Fruit fly (Drosophila melanogaster) whole organism, prepupa: ENCODE results near the gene CG13991.

Experiments
- Blimp-1 ChIP-seq: fragments of 200-800 bp; sonication (Bioruptor generic); optimal IDR thresholded peaks from 3 replicates; lab custom pipeline; 2017; ENCODE audit warnings: missing biosample characterization, missing genetic modification characterization, mild to moderate bottlenecking, moderate library complexity, missing genetic modification reagents
- CG10669 ChIP-seq: fragments of 200-800 bp; sonication (Bioruptor generic); optimal IDR thresholded peaks from 3 replicates; lab custom pipeline; 2018; ENCODE audit warnings: missing biosample characterization, mild to moderate bottlenecking, missing genetic modification characterization, moderate library complexity
- CG11762 ChIP-seq: fragments of 200-800 bp; sonication (Bioruptor generic); optimal IDR thresholded peaks from 3 replicates; lab custom pipeline; 2016; ENCODE audit warnings: missing biosample characterization, missing genetic modification characterization; ENCODE audit not compliant: insufficient read depth
- CG15336 ChIP-seq: fragments of 200-800 bp; sonication (Bioruptor generic); IDR thresholded peaks from 2 replicates; pipeline ENCODE4 v1.3.6; 2022; ENCODE audit warnings: missing biosample characterization, missing genetic modification characterization
- CG1621 ChIP-seq: fragments of 200-800 bp; sonication (Bioruptor generic); optimal IDR thresholded peaks from 3 replicates; lab custom pipeline; 2018; ENCODE audit warnings: missing biosample characterization, mild to moderate bottlenecking, missing genetic modification characterization
- CG3032 ChIP-seq: fragments of 200-800 bp; optimal IDR thresholded peaks from 2 replicates; lab custom pipeline; 2019; ENCODE audit warnings: missing biosample characterization, mild to moderate bottlenecking, missing genetic modification characterization, moderate library complexity
- CG31627 ChIP-seq: fragments of 200-800 bp; sonication (Bioruptor generic); optimal IDR thresholded peaks from 3 replicates; lab custom pipeline; 2016; ENCODE audit warnings: missing biosample characterization, missing genetic modification characterization
- CG32006 ChIP-seq: fragments of 200-800 bp; sonication (Bioruptor generic); optimal IDR thresholded peaks from 3 replicates; lab custom pipeline; 2017; ENCODE audit warnings: missing biosample characterization, mild to moderate bottlenecking, missing genetic modification characterization
- CG34406 ChIP-seq: fragments of 200-800 bp; sonication (Bioruptor generic); optimal IDR thresholded peaks from 3 replicates; lab custom pipeline; 2016; ENCODE audit warnings: missing biosample characterization, missing genetic modification characterization
- CG3919 ChIP-seq: fragments of 200-800 bp; sonication (Bioruptor generic); optimal IDR thresholded peaks from 3 replicates; lab custom pipeline; 2016; ENCODE audit warnings: missing biosample characterization, missing genetic modification characterization
- CG6163 ChIP-seq: fragments of 200-800 bp; sonication (Bioruptor generic); IDR thresholded peaks from 3 replicates; pipeline ENCODE4 v1.3.6; 2022; ENCODE audit warnings: missing biosample characterization, missing genetic modification characterization
- CG6276 ChIP-seq: fragments of 200-800 bp; sonication (Bioruptor generic); optimal IDR thresholded peaks from 2 replicates; lab custom pipeline; 2017; ENCODE audit warnings: missing biosample characterization, mild to moderate bottlenecking, missing genetic modification characterization
- CG6792 ChIP-seq: fragments of 200-800 bp; sonication (Bioruptor generic); optimal IDR thresholded peaks from 3 replicates; lab custom pipeline; 2016; ENCODE audit warnings: missing biosample characterization, missing genetic modification characterization
- CG7368 ChIP-seq: fragments of 200-800 bp; sonication (Bioruptor generic); optimal IDR thresholded peaks from 3 replicates; lab custom pipeline; 2016; ENCODE audit warnings: missing biosample characterization, missing genetic modification characterization
- CG8319 ChIP-seq: fragments of 200-800 bp; sonication (Bioruptor generic); optimal IDR thresholded peaks from 3 replicates; lab custom pipeline; 2016; ENCODE audit warnings: missing biosample characterization, missing genetic modification characterization
- CG8632 ChIP-seq: fragments of 200-800 bp; sonication (Bioruptor generic); optimal IDR thresholded peaks from 3 replicates; lab custom pipeline; 2016; ENCODE audit warnings: missing biosample characterization, missing genetic modification characterization
- Eip75B ChIP-seq: fragments of 200-800 bp; sonication (Bioruptor generic); optimal IDR thresholded peaks from 3 replicates; lab custom pipeline; 2016; ENCODE audit warnings: missing biosample characterization, missing genetic modification characterization
- Eip78C ChIP-seq: fragments of 200-800 bp; sonication (Bioruptor generic); peaks from one replicate; lab custom pipeline; 2016; ENCODE audit warnings: missing biosample characterization, missing genetic modification characterization
- Eip93F ChIP-seq: fragments of 200-800 bp; sonication (Bioruptor generic); optimal IDR thresholded peaks from 2 replicates; lab custom pipeline; 2016; ENCODE audit warnings: missing biosample characterization, mild to moderate bottlenecking, missing genetic modification characterization
- Gug ChIP-seq: fragments of 200-800 bp; sonication (Bioruptor generic); IDR thresholded peaks from 2 replicates; pipeline ENCODE4 v1.3.6; 2022; ENCODE audit warnings: missing biosample characterization, missing genetic modification characterization
- Hr38 ChIP-seq: sonication (Bioruptor generic); optimal IDR thresholded peaks from 2 replicates; lab custom pipeline; 2016; ENCODE audit warnings: missing biosample characterization, missing genetic modification characterization
- Lpt ChIP-seq: fragments of 200-800 bp; sonication (Bioruptor generic); optimal IDR thresholded peaks from 3 replicates; lab custom pipeline; 2016; ENCODE audit warnings: missing biosample characterization, missing genetic modification characterization
- Met ChIP-seq: fragments of 200-800 bp; sonication (Bioruptor generic); optimal IDR thresholded peaks from 3 replicates; lab custom pipeline; 2016; ENCODE audit warnings: missing biosample characterization, missing genetic modification characterization
- OdsH ChIP-seq: fragments of 200-800 bp; sonication (Bioruptor generic); optimal IDR thresholded peaks from 3 replicates; lab custom pipeline; 2016; ENCODE audit warnings: missing biosample characterization, missing genetic modification characterization
- Smox ChIP-seq: fragments of 200-800 bp; sonication (Bioruptor generic); optimal IDR thresholded peaks from 3 replicates; lab custom pipeline; 2016; ENCODE audit warnings: missing biosample characterization, missing genetic modification characterization
- Sox102F ChIP-seq: fragments of 200-800 bp; sonication (Bioruptor generic); optimal IDR thresholded peaks from 2 replicates; lab custom pipeline; 2016; ENCODE audit warnings: missing biosample characterization, mild to moderate bottlenecking, missing genetic modification characterization
- Sox14 ChIP-seq: fragments of 200-800 bp; sonication (Bioruptor generic); optimal IDR thresholded peaks from 3 replicates; lab custom pipeline; 2016; ENCODE audit warnings: missing biosample characterization, missing genetic modification characterization
- Sox15 ChIP-seq: fragments of 200-800 bp; sonication (Bioruptor generic); optimal IDR thresholded peaks from 3 replicates; lab custom pipeline; 2016; ENCODE audit warnings: missing biosample characterization, missing genetic modification characterization
- achi ChIP-seq: fragments of 200-800 bp; sonication (Bioruptor generic); optimal IDR thresholded peaks from 3 replicates; lab custom pipeline; 2016; ENCODE audit warnings: missing biosample characterization, missing genetic modification characterization
- acj6 ChIP-seq: fragments of 200-800 bp; sonication (Bioruptor generic); optimal IDR thresholded peaks from 3 replicates; lab custom pipeline; 2016; ENCODE audit warnings: missing biosample characterization, missing genetic modification characterization
- cyc ChIP-seq: fragments of 200-800 bp; sonication (Bioruptor generic); optimal IDR thresholded peaks from 3 replicates; lab custom pipeline; 2016; ENCODE audit warnings: missing biosample characterization, missing genetic modification characterization
- dsx ChIP-seq: fragments of 200-800 bp; optimal IDR thresholded peaks from 3 replicates; lab custom pipeline; 2019; ENCODE audit warnings: missing biosample characterization, mild to moderate bottlenecking, missing genetic modification characterization, moderate library complexity; ENCODE audit not compliant: poor library complexity, severe bottlenecking
- esn ChIP-seq: fragments of 200-800 bp; sonication (Bioruptor generic); optimal IDR thresholded peaks from 2 replicates; lab custom pipeline; 2016; ENCODE audit warnings: missing biosample characterization, mild to moderate bottlenecking, missing genetic modification characterization, moderate library complexity
- fd59A ChIP-seq: fragments of 200-800 bp; sonication (Bioruptor generic); optimal IDR thresholded peaks from 2 replicates; lab custom pipeline; 2017; ENCODE audit warnings: missing biosample characterization, mild to moderate bottlenecking, missing genetic modification characterization, missing genetic modification reagents
- fd85E ChIP-seq: fragments of 200-800 bp; sonication (Bioruptor generic); optimal IDR thresholded peaks from 3 replicates; lab custom pipeline; 2016; ENCODE audit warnings: missing biosample characterization, missing genetic modification characterization
- fkh ChIP-seq: fragments of 200-800 bp; sonication (Bioruptor generic); optimal IDR thresholded peaks from 3 replicates; lab custom pipeline; 2017; ENCODE audit warnings: missing biosample characterization, mild to moderate bottlenecking, missing genetic modification characterization, moderate library complexity
- net ChIP-seq: fragments of 200-800 bp; sonication (Bioruptor generic); optimal IDR thresholded peaks from 3 replicates; lab custom pipeline; 2016; ENCODE audit warnings: missing biosample characterization, missing genetic modification characterization
- pdm3 ChIP-seq: fragments of 200-800 bp; sonication (Bioruptor generic); optimal IDR thresholded peaks from 3 replicates; lab custom pipeline; 2016; ENCODE audit warnings: missing biosample characterization, missing genetic modification characterization
- salr ChIP-seq, 2 experiments: fragments of 200-800 bp; sonication (Bioruptor generic); optimal IDR thresholded peaks; 3 replicates each; lab custom pipeline; 2016 to 2018; ENCODE audit warnings: missing biosample characterization in 2 of 2, missing genetic modification characterization in 2 of 2, mild to moderate bottlenecking in 1 of 2
- spab ChIP-seq: fragments of 200-800 bp; sonication (Bioruptor generic); optimal IDR thresholded peaks from 2 replicates; lab custom pipeline; 2017; ENCODE audit warnings: missing biosample characterization, mild to moderate bottlenecking, missing genetic modification characterization, missing genetic modification reagents
- ss ChIP-seq, 2 experiments: fragments of 200-800 bp; sonication (Bioruptor generic); optimal IDR thresholded peaks; 2 replicates in 1 of 2; 3 replicates in 1 of 2; lab custom pipeline; 2017 to 2018; ENCODE audit warnings: mild to moderate bottlenecking in 2 of 2, missing biosample characterization in 2 of 2, missing genetic modification characterization in 2 of 2, moderate library complexity in 1 of 2
- svp ChIP-seq: fragments of 200-800 bp; sonication (Bioruptor generic); peaks from one replicate; lab custom pipeline; 2016; ENCODE audit warnings: missing biosample characterization, missing genetic modification characterization
- vri ChIP-seq: fragments of 200-800 bp; sonication (Bioruptor generic); optimal IDR thresholded peaks from 3 replicates; lab custom pipeline; 2016; ENCODE audit warnings: missing biosample characterization, mild to moderate bottlenecking, missing genetic modification characterization

Gene CG13991

DNA sequence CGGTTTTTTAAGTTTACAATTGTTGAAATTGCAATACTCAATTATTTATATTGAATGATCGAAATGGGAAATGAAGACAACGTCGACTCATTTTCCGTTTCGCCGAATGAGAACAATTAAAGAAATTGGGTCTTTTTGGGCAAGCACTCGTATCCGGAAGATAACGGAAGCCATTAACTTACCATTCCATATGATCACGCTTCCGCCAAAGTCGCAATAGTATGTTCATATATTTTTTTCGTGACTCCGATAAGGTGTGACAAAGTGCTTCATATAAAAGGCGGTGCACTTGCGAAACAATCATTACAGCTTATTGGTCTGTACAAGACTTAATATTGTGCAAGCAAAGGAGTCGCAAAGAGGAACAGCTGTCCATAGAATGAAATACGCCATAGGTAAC is 12.5 kb downstream of the CG13991 start, which contains the start of gene Muc26B:
TSS of gene Muc26B (plus strand) at position 301 of the 400 bp plus-strand sequence.
- no peak for TF ChIP-seq dsx (GFP tag; lab: Kevin White, UChicago)
- no peak for TF ChIP-seq CG31627 (GFP tag; lab: Kevin White, UChicago)
- TF ChIP-seq Sox102F, result no peak
- TF ChIP-seq CG3032 (tag; lab: Kevin White, UChicago), result no peak
- no peak for TF ChIP-seq esn (GFP tag; lab: Kevin White, UChicago)
- TF ChIP-seq CG1621, result no peak
- TF ChIP-seq cyc (GFP tag; lab: Kevin White, UChicago), result no peak
- no peak for TF ChIP-seq svp
- no peak for TF ChIP-seq Gug (GFP tag; lab: Robert Waterston, UW)
- no peak for TF ChIP-seq CG10669 (GFP tag; lab: Kevin White, UChicago)
- TF ChIP-seq fkh (GFP tag; lab: Kevin White, UChicago), result no peak
- no peak for TF ChIP-seq salr (GFP tag; optimal IDR thresholded peaks at IDR 0.05; lab: Kevin White, UChicago)
- TF ChIP-seq spab (GFP tag; lab: Kevin White, UChicago), result no peak
- TF ChIP-seq CG6276 (GFP tag; lab: Kevin White, UChicago), result no peak

DNA sequence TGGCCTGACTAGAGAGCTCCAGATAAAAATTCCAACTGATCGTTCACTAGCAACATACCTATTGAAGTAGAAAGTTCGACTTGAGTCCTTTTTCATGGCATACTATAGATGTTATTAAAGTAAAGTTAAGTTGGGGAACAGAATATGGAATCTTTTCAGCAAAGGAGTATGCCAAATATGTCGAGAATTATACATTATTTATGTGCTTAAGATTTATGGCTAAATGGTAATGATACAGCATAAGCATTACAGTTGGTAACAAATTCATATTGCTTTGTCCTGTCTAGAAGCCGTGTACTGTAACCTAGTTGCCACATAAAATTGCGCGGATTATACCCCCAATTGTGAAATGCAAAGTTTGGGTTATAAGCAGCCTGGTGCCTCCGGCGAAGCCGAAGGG is 15.9 kb downstream of the CG13991 start, which contains the start of gene CG31639:
TSS of gene CG31639 (minus strand) at position 101 of the 400 bp plus-strand sequence.
- no peak for TF ChIP-seq Sox14 (GFP tag; lab: Kevin White, UChicago)
- TF ChIP-seq salr (GFP tag; optimal IDR thresholded peaks at IDR 0.05; lab: Kevin White, UChicago), result no peak
- no peak for TF ChIP-seq CG3919 (GFP tag; lab: Kevin White, UChicago)
- no peak for TF ChIP-seq Hr38 (GFP tag; lab: Kevin White, UChicago)
- TF ChIP-seq CG11762 (GFP tag; lab: Kevin White, UChicago), result no peak
- TF ChIP-seq CG8319 (GFP tag; lab: Kevin White, UChicago), result no peak

dm6 chr2L:6160100-6160499 is 20.9 kb downstream of the CG13991 start, which contains the start of gene CG13989:
Gene CG13989, plus strand, starts transcription at chr2L:6160400.
- TF ChIP-seq CG15336 (GFP tag; lab: Robert Waterston, UW) (no peak), Smox (GFP tag; lab: Kevin White, UChicago) (no peak), fd85E (GFP tag; lab: Kevin White, UChicago) (no peak), salr (GFP tag; optimal IDR thresholded peaks at IDR 0.05; lab: Kevin White, UChicago) (no peak), dsx (GFP tag; lab: Kevin White, UChicago) (no peak), net (GFP tag; lab: Kevin White, UChicago) (no peak), CG11762 (GFP tag; lab: Kevin White, UChicago) (no peak), Sox102F (no peak), CG6792 (GFP tag; lab: Kevin White, UChicago) (no peak), CG8632 (no peak), CG34406 (GFP tag; lab: Kevin White, UChicago) (no peak)

- peak; percentile 52 for TF ChIP-seq dsx (GFP tag; lab: Kevin White, UChicago)
- peak; percentile 72 for TF ChIP-seq Eip75B (GFP tag; lab: Kevin White, UChicago)
- TF ChIP-seq acj6 (GFP tag; lab: Kevin White, UChicago), result peak; percentile 71
- peak; percentile 67; the same call in 2 of the 3 replicates for TF ChIP-seq CG6163 (GFP tag; lab: Robert Waterston, UW)
- peak; percentile 68 for TF ChIP-seq Sox15
- peak; percentile 75 for TF ChIP-seq CG3032 (tag; lab: Kevin White, UChicago)
- TF ChIP-seq Blimp-1 (GFP tag; lab: Kevin White, UChicago), result peak; percentile 6
- TF ChIP-seq OdsH (GFP tag; lab: Kevin White, UChicago), result peak; percentile 74
- peak; percentile 78 for TF ChIP-seq CG10669 (GFP tag; lab: Kevin White, UChicago)
- peak; percentile 90 for TF ChIP-seq svp
- peak; percentile 78 for TF ChIP-seq Met
- peak; percentile 57 for TF ChIP-seq CG7368 (GFP tag; lab: Kevin White, UChicago)
- peak; percentile 49 for TF ChIP-seq net (GFP tag; lab: Kevin White, UChicago)
- TF ChIP-seq Lpt (GFP tag; lab: Kevin White, UChicago), result peak; percentile 35
- no peak for TF ChIP-seq Eip93F
- peak; percentile 9 for TF ChIP-seq CG11762 (GFP tag; lab: Kevin White, UChicago)
- TF ChIP-seq pdm3 (GFP tag; lab: Kevin White, UChicago), result peak; percentile 69
- TF ChIP-seq achi, result peak; percentile 61
- no peak for TF ChIP-seq CG32006
- TF ChIP-seq Eip78C (GFP tag; lab: Kevin White, UChicago), result peak; percentile 97
- peak; percentile 53 for TF ChIP-seq CG8319 (GFP tag; lab: Kevin White, UChicago)
- TF ChIP-seq vri (GFP tag; lab: Kevin White, UChicago), result peak; percentile 65
- TF ChIP-seq CG1621, result peak; percentile 67
- TF ChIP-seq Sox14 (GFP tag; lab: Kevin White, UChicago), result peak; percentile 80
- TF ChIP-seq ss (GFP tag; optimal IDR thresholded peaks at IDR 0.05; lab: Kevin White, UChicago), result peak; percentile 52 to 69
- peak; percentile 70 for TF ChIP-seq fd59A (GFP tag; lab: Kevin White, UChicago)
These were observed 26.5 kb downstream of the CG13991 start for dm6 chr2L:6165686-6166085.
